Fruit fly (Drosophila melanogaster) whole organism, embryonic: Measurements from ENCODE around the gene Mondo.

Source experiments
- Aef1 ChIP-seq: fragments of 200-800 bp; sonication (Bioruptor generic); IDR thresholded peaks from 3 replicates; pipeline ENCODE4 v1.3.6; 2022; ENCODE audit warnings: missing biosample characterization, missing genetic modification characterization
- Antp ChIP-seq: fragments of 200-800 bp; sonication (Bioruptor generic); optimal IDR thresholded peaks from 3 replicates; lab custom pipeline; 2016; ENCODE audit warnings: missing biosample characterization, missing genetic modification characterization
- Asciz ChIP-seq: fragments of 200-800 bp; sonication (Bioruptor generic); optimal IDR thresholded peaks from 2 replicates; lab custom pipeline; 2017; ENCODE audit warnings: missing biosample characterization, mild to moderate bottlenecking, missing genetic modification characterization, missing genetic modification reagents
- CG10267 ChIP-seq: fragments of 200-800 bp; sonication (Bioruptor generic); optimal IDR thresholded peaks from 2 replicates; lab custom pipeline; 2018; ENCODE audit warnings: missing biosample characterization, mild to moderate bottlenecking, missing genetic modification characterization, moderate library complexity
- CG10543 ChIP-seq: fragments of 200-800 bp; sonication (Bioruptor generic); optimal IDR thresholded peaks from 3 replicates; lab custom pipeline; 2017; ENCODE audit warnings: missing biosample characterization, mild to moderate bottlenecking, missing genetic modification characterization, moderate library complexity
- CG11456 ChIP-seq: fragments of 200-800 bp; sonication (Bioruptor generic); IDR thresholded peaks from 3 replicates; pipeline ENCODE4 v1.3.6; 2022; ENCODE audit warnings: missing biosample characterization, missing genetic modification characterization
- CG12659 ChIP-seq: fragments of 200-800 bp; sonication (Bioruptor generic); optimal IDR thresholded peaks from 3 replicates; lab custom pipeline; 2017; ENCODE audit warnings: mild to moderate bottlenecking, missing biosample characterization, missing genetic modification reagents, missing genetic modification characterization
- CG13424 ChIP-seq: fragments of 200-800 bp; sonication (Bioruptor generic); optimal IDR thresholded peaks from 2 replicates; lab custom pipeline; 2019; ENCODE audit warnings: missing biosample characterization, mild to moderate bottlenecking, missing genetic modification characterization, moderate library complexity
- CG14667 ChIP-seq: fragments of 200-800 bp; sonication (Bioruptor generic); IDR thresholded peaks from 2 replicates; pipeline ENCODE4 v1.3.6; 2022; ENCODE audit warnings: missing biosample characterization, missing genetic modification characterization
- CG15479 ChIP-seq: fragments of 200-800 bp; sonication (Bioruptor generic); optimal IDR thresholded peaks from 3 replicates; lab custom pipeline; 2019; ENCODE audit warnings: missing biosample characterization, mild to moderate bottlenecking, missing genetic modification characterization, moderate library complexity
- CG15696 ChIP-seq: fragments of 200-800 bp; sonication (Bioruptor generic); optimal IDR thresholded peaks from 2 replicates; lab custom pipeline; 2019; ENCODE audit warnings: missing biosample characterization, mild to moderate bottlenecking, missing genetic modification characterization, moderate library complexity
- CG1603 ChIP-seq: fragments of 200-800 bp; sonication (Bioruptor generic); optimal IDR thresholded peaks from 2 replicates; lab custom pipeline; 2019; ENCODE audit warnings: missing biosample characterization, mild to moderate bottlenecking, missing genetic modification characterization, moderate library complexity
- CG17186 ChIP-seq: fragments of 200-800 bp; sonication (Bioruptor generic); optimal IDR thresholded peaks from 3 replicates; lab custom pipeline; 2017; ENCODE audit warnings: missing biosample characterization, missing genetic modification reagents, missing genetic modification characterization
- CG18476 ChIP-seq: fragments of 200-800 bp; sonication (Bioruptor generic); optimal IDR thresholded peaks from 2 replicates; lab custom pipeline; 2016; ENCODE audit warnings: missing biosample characterization, mild to moderate bottlenecking, missing genetic modification characterization
- CG2199 ChIP-seq: fragments of 200-800 bp; sonication (Bioruptor generic); IDR thresholded peaks from 3 replicates; pipeline ENCODE4 v1.3.6; 2022; ENCODE audit warnings: missing biosample characterization, missing genetic modification characterization
- CG30020 ChIP-seq: fragments of 200-800 bp; optimal IDR thresholded peaks from 2 replicates; lab custom pipeline; 2019; ENCODE audit warnings: missing biosample characterization, mild to moderate bottlenecking, missing genetic modification characterization, moderate library complexity
- CG31388 ChIP-seq: fragments of 200-800 bp; sonication (Bioruptor generic); optimal IDR thresholded peaks from 2 replicates; lab custom pipeline; 2016; ENCODE audit warnings: missing biosample characterization, missing genetic modification characterization
- CG31441 ChIP-seq: fragments of 200-800 bp; sonication (Bioruptor generic); IDR thresholded peaks from 2 replicates; pipeline ENCODE4 v1.3.6; 2022; ENCODE audit warnings: missing biosample characterization, missing genetic modification characterization
- CG3995 ChIP-seq: fragments of 200-800 bp; sonication (Bioruptor generic); optimal IDR thresholded peaks from 3 replicates; lab custom pipeline; 2016; ENCODE audit warnings: missing biosample characterization, missing genetic modification characterization
- CG4707 ChIP-seq: fragments of 200-800 bp; sonication (Bioruptor generic); optimal IDR thresholded peaks from 2 replicates; lab custom pipeline; 2018; ENCODE audit warnings: missing biosample characterization, mild to moderate bottlenecking, missing genetic modification characterization, moderate library complexity
- CG6175 ChIP-seq: fragments of 200-800 bp; sonication (Bioruptor generic); IDR thresholded peaks from 3 replicates; pipeline ENCODE4 v1.3.6; 2022; ENCODE audit warnings: missing biosample characterization, missing genetic modification characterization
- CG6791 ChIP-seq: fragments of 200-800 bp; sonication (Bioruptor generic); IDR thresholded peaks from 3 replicates; pipeline ENCODE4 v1.3.6; 2022; ENCODE audit warnings: missing biosample characterization, missing genetic modification characterization; ENCODE audit not compliant: partially characterized antibody
- CG7357 ChIP-seq: fragments of 200-800 bp; sonication (Bioruptor generic); IDR thresholded peaks from 3 replicates; pipeline ENCODE4 v1.3.6; 2022; ENCODE audit warnings: missing biosample characterization, missing genetic modification characterization
- CG7839 ChIP-seq: fragments of 200-800 bp; sonication (Bioruptor generic); optimal IDR thresholded peaks from 3 replicates; lab custom pipeline; 2018; ENCODE audit warnings: missing biosample characterization, mild to moderate bottlenecking, missing genetic modification characterization, moderate library complexity
- CG8765 ChIP-seq: fragments of 200-800 bp; sonication (Bioruptor generic); IDR thresholded peaks from 2 replicates; pipeline ENCODE4 v1.3.6; 2022; ENCODE audit warnings: missing biosample characterization, missing genetic modification characterization
- Dad ChIP-seq: fragments of 200-800 bp; sonication (Bioruptor generic); optimal IDR thresholded peaks from 3 replicates; lab custom pipeline; 2016; ENCODE audit warnings: missing biosample characterization, missing genetic modification characterization
- Doc3 ChIP-seq: fragments of 200-800 bp; sonication (Bioruptor generic); IDR thresholded peaks from 3 replicates; pipeline ENCODE4 v1.3.6; 2022; ENCODE audit warnings: missing biosample characterization, missing genetic modification characterization; ENCODE audit not compliant: partially characterized antibody
- Ets97D ChIP-seq: fragments of 200-800 bp; sonication (Bioruptor generic); optimal IDR thresholded peaks from 3 replicates; lab custom pipeline; 2016; ENCODE audit warnings: missing biosample characterization, missing genetic modification characterization
- Fer3 ChIP-seq: fragments of 200-800 bp; sonication (Bioruptor generic); optimal IDR thresholded peaks from 2 replicates; lab custom pipeline; 2018; ENCODE audit warnings: missing biosample characterization, mild to moderate bottlenecking, missing genetic modification characterization, moderate library complexity
- Hey ChIP-seq: fragments of 200-800 bp; sonication (Bioruptor generic); optimal IDR thresholded peaks from 3 replicates; lab custom pipeline; 2018; ENCODE audit warnings: missing biosample characterization, mild to moderate bottlenecking, missing genetic modification characterization
- Hr78 ChIP-seq, 2 experiments: fragments of 200-800 bp in 1 of 2; fragments of >200 bp in 1 of 2; sonication (Bioruptor generic) in 1 of 2; optimal IDR thresholded peaks; 2 replicates each; lab custom pipeline; 2017 to 2019; ENCODE audit warnings: missing biosample characterization in 2 of 2, missing genetic modification characterization in 2 of 2, mild to moderate bottlenecking in 1 of 2, moderate library complexity in 1 of 2
- Neu2 ChIP-seq: fragments of 200-800 bp; sonication (Bioruptor generic); optimal IDR thresholded peaks from 3 replicates; lab custom pipeline; 2016; ENCODE audit warnings: missing biosample characterization, missing genetic modification characterization, borderline replicate concordance
- Nf-YB ChIP-seq: fragments of 200-800 bp; sonication (Bioruptor generic); optimal IDR thresholded peaks from 3 replicates; lab custom pipeline; 2019; ENCODE audit warnings: missing biosample characterization, mild to moderate bottlenecking, missing genetic modification characterization, moderate library complexity
- PHDP ChIP-seq: fragments of 200-800 bp; sonication (Bioruptor generic); optimal IDR thresholded peaks from 3 replicates; lab custom pipeline; 2018; ENCODE audit warnings: missing biosample characterization, mild to moderate bottlenecking, missing genetic modification characterization, moderate library complexity
- Sox100B ChIP-seq: fragments of 200-800 bp; sonication (Bioruptor generic); optimal IDR thresholded peaks from 3 replicates; lab custom pipeline; 2018; ENCODE audit warnings: missing biosample characterization, mild to moderate bottlenecking, missing genetic modification characterization
- abd-A ChIP-seq: fragments of 200-800 bp; sonication (Bioruptor generic); optimal IDR thresholded peaks from 3 replicates; lab custom pipeline; 2019; ENCODE audit warnings: missing biosample characterization, mild to moderate bottlenecking, missing genetic modification characterization, moderate library complexity
- al ChIP-seq: fragments of 200-800 bp; sonication (Bioruptor generic); IDR thresholded peaks from 2 replicates; pipeline ENCODE4 v1.3.6; 2022; ENCODE audit warnings: missing biosample characterization, missing genetic modification characterization
- amos ChIP-seq: fragments of 200-800 bp; sonication (Bioruptor generic); IDR thresholded peaks from 2 replicates; pipeline ENCODE4 v1.3.6; 2022; ENCODE audit warnings: missing biosample characterization, missing genetic modification characterization; ENCODE audit not compliant: partially characterized antibody
- ap ChIP-seq: fragments of 200-800 bp; sonication (Bioruptor generic); IDR thresholded peaks from 2 replicates; pipeline ENCODE4 v1.3.6; 2022; ENCODE audit warnings: missing biosample characterization, missing genetic modification characterization
- ase ChIP-seq: fragments of 200-800 bp; sonication (Bioruptor generic); IDR thresholded peaks from 3 replicates; pipeline ENCODE4 v1.3.6; 2022; ENCODE audit warnings: missing biosample characterization, missing genetic modification characterization
- bcd ChIP-seq: fragments of 200-800 bp; sonication (Bioruptor generic); optimal IDR thresholded peaks from 2 replicates; lab custom pipeline; 2017; ENCODE audit warnings: missing biosample characterization, mild to moderate bottlenecking, missing genetic modification characterization
- bigmax ChIP-seq: fragments of 200-800 bp; sonication (Bioruptor generic); optimal IDR thresholded peaks from 2 replicates; lab custom pipeline; 2018; ENCODE audit warnings: missing biosample characterization, mild to moderate bottlenecking, missing genetic modification characterization
- ewg ChIP-seq: fragments of 200-800 bp; sonication (Bioruptor generic); optimal IDR thresholded peaks from 3 replicates; lab custom pipeline; 2017; ENCODE audit warnings: mild to moderate bottlenecking, missing biosample characterization, missing genetic modification reagents, missing genetic modification characterization
- gt ChIP-seq: fragments of 200-800 bp; sonication (Bioruptor generic); IDR thresholded peaks from 2 replicates; pipeline ENCODE4 v1.3.6; 2022; ENCODE audit warnings: missing biosample characterization, missing genetic modification characterization
- pnt ChIP-seq: fragments of 200-800 bp; sonication (Bioruptor generic); optimal IDR thresholded peaks from 3 replicates; lab custom pipeline; 2016; ENCODE audit warnings: missing biosample characterization, missing genetic modification characterization
- sr ChIP-seq: fragments of 200-800 bp; sonication (Bioruptor generic); IDR thresholded peaks from 3 replicates; pipeline ENCODE4 v1.3.6; 2022; ENCODE audit warnings: missing biosample characterization, missing genetic modification characterization
- ssp ChIP-seq: fragments of 200-800 bp; sonication (Bioruptor generic); IDR thresholded peaks from 2 replicates; pipeline ENCODE4 v1.3.6; 2022; ENCODE audit warnings: missing biosample characterization, missing genetic modification characterization
- wor ChIP-seq: fragments of 200-800 bp; sonication (Bioruptor generic); IDR thresholded peaks from 2 replicates; pipeline ENCODE4 v1.3.6; 2022; ENCODE audit warnings: missing biosample characterization, missing genetic modification characterization

Mondo gene

dm6 chr2L:21309754-21310426, at the start of gene Mondo (continued):
- no peak for TF ChIP-seq CG31388 (GFP tag; lab: Kevin White, UChicago)
- peak; percentile 45 for TF ChIP-seq bcd (GFP tag; lab: Kevin White, UChicago)
- TF ChIP-seq CG17186 (GFP tag; lab: Kevin White, UChicago), result peak; percentile 29
- TF ChIP-seq CG10267 (tag; lab: Kevin White, UChicago), result no peak
- TF ChIP-seq CG31441, result peak; percentile 43; the same call in 1 of the 2 replicates
- peak; percentile 47 for TF ChIP-seq bigmax (GFP tag; lab: Kevin White, UChicago)
- peak; percentile 36; the same call in 1 of the 2 replicates for TF ChIP-seq al
- TF ChIP-seq CG14667 (GFP tag; lab: Robert Waterston, UW), result no peak
- no peak for TF ChIP-seq CG11456 (GFP tag; lab: Robert Waterston, UW)
- TF ChIP-seq Fer3, result peak; percentile 40
- peak; percentile 50 for TF ChIP-seq PHDP (tag; lab: Kevin White, UChicago)
- TF ChIP-seq CG13424, result peak; percentile 54
- TF ChIP-seq ase (GFP tag; lab: Robert Waterston, UW), result no peak
- TF ChIP-seq CG3995 (GFP tag; lab: Kevin White, UChicago), result peak; percentile 35
- TF ChIP-seq CG15696, result peak; percentile 40
- TF ChIP-seq CG10543, result peak; percentile 11
- peak; percentile 71 for TF ChIP-seq CG1603
- TF ChIP-seq Antp (GFP tag; lab: Kevin White, UChicago), result peak; percentile 27
- TF ChIP-seq ap (GFP tag; lab: Robert Waterston, UW), result 0 out of 2 replicates have a peak, but pooled peaks have one; percentile 7
- TF ChIP-seq CG7357 (GFP tag; lab: Robert Waterston, UW), result peak; percentile 77
- peak; percentile 42 for TF ChIP-seq CG12659
- TF ChIP-seq Doc3 (GFP tag; lab: Robert Waterston, UW), result no peak
- no peak for TF ChIP-seq sr
- peak; percentile 9 for TF ChIP-seq Asciz (GFP tag; lab: Kevin White, UChicago)
- peak in 1 of 2 experiments; percentile 100 for TF ChIP-seq Hr78 (GFP tag; optimal IDR thresholded peaks at IDR 0.05; lab: Kevin White, UChicago)
- peak; percentile 63 for TF ChIP-seq CG7839
- TF ChIP-seq CG30020 (tag; lab: Kevin White, UChicago), result peak; percentile 89
- peak; percentile 62 for TF ChIP-seq Ets97D (GFP tag; lab: Kevin White, UChicago)
- no peak for TF ChIP-seq CG4707 (GFP tag; lab: Kevin White, UChicago)
- TF ChIP-seq amos (GFP tag; lab: Robert Waterston, UW), result peak; percentile 40; the same call in 1 of the 2 replicates
- no peak for TF ChIP-seq pnt
- TF ChIP-seq Sox100B, result peak; percentile 3
- TF ChIP-seq CG6175 (GFP tag; lab: Robert Waterston, UW), result 0 out of 3 replicates have a peak, but pooled peaks have one; percentile 9
- TF ChIP-seq CG18476 (GFP tag; lab: Kevin White, UChicago), result no peak
- TF ChIP-seq Aef1 (GFP tag; lab: Robert Waterston, UW), result peak; percentile 26; the same call in 1 of the 3 replicates
- peak; percentile 57 for TF ChIP-seq ewg (GFP tag; lab: Kevin White, UChicago)
- no peak for TF ChIP-seq gt (GFP tag; lab: Robert Waterston, UW)
- TF ChIP-seq CG6791 (GFP tag; lab: Robert Waterston, UW), result peak; percentile 27; the same call in 1 of the 3 replicates
- TF ChIP-seq Dad (GFP tag; lab: Kevin White, UChicago), result no peak
- TF ChIP-seq Hey, result no peak
- TF ChIP-seq wor (GFP tag; lab: Robert Waterston, UW), result peak; percentile 21; the same call in 1 of the 2 replicates
- TF ChIP-seq Neu2 (GFP tag; lab: Kevin White, UChicago), result no peak
- peak; percentile 72 for TF ChIP-seq abd-A (tag; lab: Kevin White, UChicago)
- peak; percentile 50; the same call in 1 of the 3 replicates for TF ChIP-seq CG2199 (GFP tag; lab: Robert Waterston, UW)
- no peak for TF ChIP-seq Nf-YB
- TF ChIP-seq ssp (GFP tag; lab: Robert Waterston, UW), result peak; percentile 94
- TF ChIP-seq CG15479, result peak; percentile 60
- no peak for TF ChIP-seq CG8765 (GFP tag; lab: Robert Waterston, UW)
